Worm (Caenorhabditis elegans) whole organism, L1 larva: Measurements from ENCODE around the gene T09F3.7.

ENCODE experiments used
- C04F5.9 ChIP-seq: sonication (generic microtip); optimal IDR thresholded peaks from 2 replicates; lab custom pipeline; 2016; ENCODE audit warnings: missing genetic modification characterization, missing compliant biosample characterization
- ama-1 ChIP-seq: fragments of 150-350 bp; optimal IDR thresholded peaks from 2 replicates; lab custom pipeline; 2014
- blmp-1 ChIP-seq: fragments of 150-350 bp; optimal IDR thresholded peaks from 2 replicates; lab custom pipeline; 2014; ENCODE audit warnings: missing biosample characterization, missing genetic modification characterization
- ceh-8 ChIP-seq: fragments of 200-800 bp; sonication (Bioruptor generic); optimal IDR thresholded peaks from 2 replicates; lab custom pipeline; 2018; ENCODE audit warnings: mild to moderate bottlenecking, missing genetic modification characterization, moderate library complexity, missing compliant biosample characterization
- ceh-90 ChIP-seq: sonication (generic microtip); optimal IDR thresholded peaks from 2 replicates; lab custom pipeline; 2016; ENCODE audit warnings: missing genetic modification characterization, missing compliant biosample characterization
- dpl-1 ChIP-seq, 3 experiments: fragments of 150-350 bp in 2 of 3; sonication (generic microtip) in 1 of 3; optimal IDR thresholded peaks; 2 replicates each; lab custom pipeline; 2014 to 2017; ENCODE audit warnings: missing biosample characterization in 3 of 3, missing genetic modification characterization in 3 of 3, missing genetic modification reagents in 3 of 3
- dsc-1 ChIP-seq: sonication (generic microtip); optimal IDR thresholded peaks from 2 replicates; lab custom pipeline; 2016; ENCODE audit warnings: mild to moderate bottlenecking, missing genetic modification characterization, missing compliant biosample characterization
- efl-1 ChIP-seq, 4 experiments: fragments of 150-350 bp; optimal IDR thresholded peaks in 3 of 4; peaks in 1 of 4; 1 replicate in 1 of 4; 2 replicates in 3 of 4; lab custom pipeline; 2014; ENCODE audit warnings: missing biosample characterization in 2 of 4, missing genetic modification characterization in 2 of 4, missing genetic modification reagents in 2 of 4
- egl-13 ChIP-seq: sonication (generic microtip); optimal IDR thresholded peaks from 2 replicates; lab custom pipeline; 2016; ENCODE audit warnings: missing genotype, missing genetic modification reagents, missing genetic modification characterization, missing compliant biosample characterization
- egl-27 ChIP-seq, 2 experiments: fragments of 150-350 bp in 1 of 2; sonication (generic microtip); optimal IDR thresholded peaks; 3 replicates each; lab custom pipeline; 2017 to 2018; ENCODE audit warnings: missing biosample characterization in 2 of 2, missing genetic modification characterization in 2 of 2, missing genetic modification reagents in 2 of 2
- elt-2 ChIP-seq: sonication (generic microtip); optimal IDR thresholded peaks from 2 replicates; lab custom pipeline; 2016; ENCODE audit warnings: missing genetic modification characterization, mild to moderate bottlenecking, inconsistent platforms, missing compliant biosample characterization, missing genetic modification reagents
- elt-3 ChIP-seq, 6 experiments: fragments of 150-350 bp in 1 of 6; sonication (generic microtip); optimal IDR thresholded peaks; 2 replicates each; lab custom pipeline; 2017 to 2018; ENCODE audit warnings: missing biosample characterization in 6 of 6, missing genetic modification characterization in 6 of 6, inconsistent platforms in 1 of 6
- ets-5 ChIP-seq: fragments of 200-800 bp; sonication (Bioruptor generic); IDR thresholded peaks from 2 replicates; pipeline ENCODE4 v1.3.6; 2022; ENCODE audit warnings: missing genetic modification characterization, missing compliant biosample characterization
- hlh-17 ChIP-seq: fragments of 200-800 bp; sonication (Bioruptor generic); optimal IDR thresholded peaks from 2 replicates; lab custom pipeline; 2018; ENCODE audit warnings: missing genetic modification characterization, mild to moderate bottlenecking, missing compliant biosample characterization, moderate library complexity, borderline replicate concordance
- hlh-4 ChIP-seq: sonication (generic microtip); optimal IDR thresholded peaks from 2 replicates; lab custom pipeline; 2016; ENCODE audit warnings: mild to moderate bottlenecking, missing genetic modification characterization, missing compliant biosample characterization
- jun-1 ChIP-seq: fragments of 150-350 bp; optimal IDR thresholded peaks from 2 replicates; lab custom pipeline; 2014; ENCODE audit warnings: missing biosample characterization, missing genetic modification reagents, missing genetic modification characterization
- lin-14 ChIP-seq: fragments of 200-800 bp; sonication (Bioruptor generic); optimal IDR thresholded peaks from 2 replicates; lab custom pipeline; 2018; ENCODE audit warnings: mild to moderate bottlenecking, missing genetic modification characterization, moderate library complexity, missing compliant biosample characterization
- lin-35 ChIP-seq, 2 experiments: fragments of 150-350 bp; optimal IDR thresholded peaks; 2 replicates each; lab custom pipeline; 2014; ENCODE audit warnings: missing biosample characterization in 2 of 2, missing genetic modification characterization in 2 of 2, missing genetic modification reagents in 2 of 2
- lsy-2 ChIP-seq, 2 experiments: fragments of 150-350 bp; optimal IDR thresholded peaks; 2 replicates each; lab custom pipeline; 2014; ENCODE audit warnings: missing biosample characterization in 2 of 2, missing genetic modification characterization in 2 of 2
- mep-1 ChIP-seq: fragments of 150-350 bp; optimal IDR thresholded peaks from 2 replicates; lab custom pipeline; 2014; ENCODE audit warnings: missing biosample characterization, missing genetic modification characterization
- nhr-12 ChIP-seq: sonication (generic microtip); optimal IDR thresholded peaks from 2 replicates; lab custom pipeline; 2017; ENCODE audit warnings: missing biosample characterization, missing genetic modification characterization
- nhr-19 ChIP-seq: fragments of 200-800 bp; sonication (Bioruptor generic); conservative IDR thresholded peaks from 2 replicates; pipeline ENCODE4 v1.3.6; 2022; ENCODE audit warnings: missing genetic modification characterization, missing compliant biosample characterization
- nhr-20 ChIP-seq: sonication (generic microtip); optimal IDR thresholded peaks from 2 replicates; lab custom pipeline; 2016; ENCODE audit warnings: mild to moderate bottlenecking, missing genetic modification characterization, missing compliant biosample characterization
- nhr-237 ChIP-seq: fragments of 150-350 bp; optimal IDR thresholded peaks from 2 replicates; lab custom pipeline; 2014; ENCODE audit warnings: missing biosample characterization, missing genetic modification characterization
- nhr-28 ChIP-seq: fragments of 150-350 bp; optimal IDR thresholded peaks from 2 replicates; lab custom pipeline; 2014; ENCODE audit warnings: missing biosample characterization, missing genetic modification characterization
- nhr-47 ChIP-seq: sonication (generic microtip); optimal IDR thresholded peaks from 2 replicates; lab custom pipeline; 2016; ENCODE audit warnings: mild to moderate bottlenecking, missing genetic modification characterization, moderate library complexity, missing compliant biosample characterization
- nhr-84 ChIP-seq: sonication (generic microtip); optimal IDR thresholded peaks from 2 replicates; lab custom pipeline; 2017; ENCODE audit warnings: missing biosample characterization, missing genetic modification characterization
- nhr-90 ChIP-seq: sonication (generic microtip); optimal IDR thresholded peaks from 2 replicates; lab custom pipeline; 2016; ENCODE audit warnings: mild to moderate bottlenecking, missing genetic modification characterization, missing compliant biosample characterization; ENCODE audit not compliant: poor library complexity
- pag-3 ChIP-seq: sonication (generic microtip); optimal IDR thresholded peaks from 2 replicates; lab custom pipeline; 2017; ENCODE audit warnings: missing genetic modification characterization, mild to moderate bottlenecking, missing compliant biosample characterization, antibody characterized with exemption, borderline replicate concordance; ENCODE audit not compliant: insufficient read depth
- pax-3 ChIP-seq: fragments of 200-800 bp; sonication (Bioruptor generic); optimal IDR thresholded peaks from 2 replicates; lab custom pipeline; 2018; ENCODE audit warnings: mild to moderate bottlenecking, missing genetic modification characterization, moderate library complexity, missing compliant biosample characterization
- pqm-1 ChIP-seq: sonication (generic microtip); optimal IDR thresholded peaks from 3 replicates; lab custom pipeline; 2017; ENCODE audit warnings: missing biosample characterization, missing genetic modification characterization
- rnt-1 ChIP-seq: sonication (generic microtip); optimal IDR thresholded peaks from 2 replicates; lab custom pipeline; 2016; ENCODE audit warnings: mild to moderate bottlenecking, missing genetic modification characterization, moderate library complexity, missing compliant biosample characterization
- snu-23 ChIP-seq: sonication (generic microtip); optimal IDR thresholded peaks from 2 replicates; lab custom pipeline; 2016; ENCODE audit warnings: missing genetic modification characterization, missing compliant biosample characterization
- sox-4 ChIP-seq: sonication (generic microtip); optimal IDR thresholded peaks from 2 replicates; lab custom pipeline; 2016; ENCODE audit warnings: missing genetic modification characterization, missing compliant biosample characterization
- sptf-1 ChIP-seq: fragments of 150-350 bp; optimal IDR thresholded peaks from 2 replicates; lab custom pipeline; 2014; ENCODE audit warnings: missing biosample characterization, missing genetic modification characterization
- swsn-7 ChIP-seq: sonication (generic microtip); optimal IDR thresholded peaks from 2 replicates; lab custom pipeline; 2016; ENCODE audit warnings: missing genetic modification characterization, missing compliant biosample characterization
- tbx-2 ChIP-seq: sonication (generic microtip); optimal IDR thresholded peaks from 2 replicates; lab custom pipeline; 2016; ENCODE audit warnings: missing genetic modification characterization, missing compliant biosample characterization
- tlp-1 ChIP-seq: fragments of 150-350 bp; optimal IDR thresholded peaks from 2 replicates; lab custom pipeline; 2014; ENCODE audit warnings: missing biosample characterization, missing genetic modification characterization
- unc-130 ChIP-seq: fragments of 150-350 bp; optimal IDR thresholded peaks from 2 replicates; lab custom pipeline; 2017; ENCODE audit warnings: missing biosample characterization, missing genetic modification characterization, inconsistent platforms
- unc-30 ChIP-seq: sonication (generic microtip); optimal IDR thresholded peaks from 2 replicates; lab custom pipeline; 2017; ENCODE audit warnings: missing biosample characterization, missing genetic modification characterization
- unc-86 ChIP-seq: sonication (generic microtip); optimal IDR thresholded peaks from 2 replicates; lab custom pipeline; 2016; ENCODE audit warnings: missing genetic modification characterization, missing compliant biosample characterization
- unc-98 ChIP-seq: fragments of 200-800 bp; sonication (Bioruptor generic); IDR thresholded peaks from 2 replicates; pipeline ENCODE4 v1.3.6; 2022; ENCODE audit warnings: missing genetic modification characterization, missing compliant biosample characterization
- vab-15 ChIP-seq: sonication (generic microtip); optimal IDR thresholded peaks from 2 replicates; lab custom pipeline; 2017; ENCODE audit warnings: missing genotype, mild to moderate bottlenecking, missing genetic modification characterization, missing compliant biosample characterization
- ztf-11 ChIP-seq, 2 experiments: sonication (generic microtip); optimal IDR thresholded peaks; 2 replicates each; lab custom pipeline; 2016 to 2017; ENCODE audit warnings: missing genetic modification characterization in 2 of 2, missing biosample characterization in 1 of 2, missing compliant biosample characterization in 1 of 2

The T09F3.7 gene

ce11 chrII:10373016-10373415, 18.0 kb upstream of the T09F3.7 start:
- TF ChIP-seq elt-2 (tag; lab: Kevin White, UChicago): peak; percentile 8
- no peak for TF ChIP-seq unc-130 (tag; lab: Kevin White, UChicago)

DNA sequence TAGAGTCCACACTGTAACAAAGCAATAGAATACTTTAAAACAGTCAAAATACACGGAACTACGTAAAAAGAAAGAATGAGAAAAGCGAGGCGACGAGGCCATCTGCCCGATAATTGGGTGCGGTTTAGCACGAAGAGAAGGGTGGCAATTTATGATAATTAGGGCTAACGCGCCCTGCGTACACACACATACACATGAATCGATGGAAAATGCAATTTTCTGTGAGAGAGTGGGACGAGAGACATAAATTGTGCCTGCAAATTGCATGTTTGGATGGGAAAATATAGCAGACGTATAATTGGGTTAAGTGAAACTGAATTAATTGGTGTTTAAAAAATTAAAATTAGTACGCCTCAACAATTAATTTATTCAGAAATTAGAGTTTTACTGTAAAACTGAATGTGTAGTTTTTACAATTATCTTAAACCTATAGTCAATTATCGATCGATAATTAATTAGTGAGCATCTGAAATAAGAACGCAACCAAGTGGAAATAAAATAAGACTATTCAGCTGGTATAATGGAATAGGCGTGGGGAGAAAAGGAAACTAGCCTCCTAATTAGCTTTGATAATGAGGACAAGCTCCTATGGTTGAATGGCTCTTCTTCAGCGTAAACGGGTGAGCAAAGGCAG, 17.3 kb upstream of the T09F3.7 start:
- TF ChIP-seq lin-35 (GFP tag; optimal IDR thresholded peaks at IDR 0.05; lab: Kevin White, UChicago): no peak
- peak; percentile 68 for TF ChIP-seq lin-14 (GFP tag; lab: Kevin White, UChicago)
- peak; percentile 13 for TF ChIP-seq swsn-7 (tag; lab: Kevin White, UChicago)
- peak; percentile 10 for TF ChIP-seq snu-23 (GFP tag; lab: Kevin White, UChicago)
- peak in 1 of 2 experiments; percentile 9 for TF ChIP-seq lsy-2 (tag; optimal IDR thresholded peaks at IDR 0.05; lab: Kevin White, UChicago)
- TF ChIP-seq mep-1 (tag; lab: Kevin White, UChicago): peak; percentile 26
- TF ChIP-seq nhr-47: peak; percentile 13
- TF ChIP-seq hlh-4 (tag; lab: Kevin White, UChicago): no peak
- TF ChIP-seq ztf-11 (tag; optimal IDR thresholded peaks at IDR 0.05; lab: Kevin White, UChicago): peak in 1 of 2 experiments; percentile 15
- peak; percentile 9 for TF ChIP-seq dsc-1 (tag; lab: Kevin White, UChicago)
- TF ChIP-seq unc-98: no peak
- no peak for TF ChIP-seq hlh-17 (GFP tag; lab: Kevin White, UChicago)
- TF ChIP-seq blmp-1 (tag; lab: Kevin White, UChicago): peak; percentile 38
- TF ChIP-seq ceh-8 (GFP tag; lab: Kevin White, UChicago): peak; percentile 38

ce11 chrII:10374776-10375175, 16.2 kb upstream of the T09F3.7 start:
- no peak for TF ChIP-seq pqm-1 (tag; lab: Kevin White, UChicago)
- TF ChIP-seq nhr-12 (tag; lab: Kevin White, UChicago): no peak
- no peak for TF ChIP-seq egl-27 (tag; optimal IDR thresholded peaks at IDR 0.05; lab: Kevin White, UChicago)
- no peak for TF ChIP-seq nhr-28
- no peak for TF ChIP-seq unc-30 (tag; lab: Kevin White, UChicago)
- TF ChIP-seq egl-13 (tag; lab: Kevin White, UChicago): no peak
- no peak for TF ChIP-seq mep-1 (tag; lab: Kevin White, UChicago)
- no peak for TF ChIP-seq snu-23 (GFP tag; lab: Kevin White, UChicago)
- no peak for TF ChIP-seq ztf-11 (tag; optimal IDR thresholded peaks at IDR 0.05; lab: Kevin White, UChicago)
- no peak for TF ChIP-seq sox-4 (tag; lab: Kevin White, UChicago)
- no peak for TF ChIP-seq dpl-1 (GFP tag; optimal IDR thresholded peaks at IDR 0.05; lab: Kevin White, UChicago)
- TF ChIP-seq nhr-20: no peak
- no peak for TF ChIP-seq pax-3
- no peak for TF ChIP-seq nhr-84 (tag; lab: Kevin White, UChicago)
- TF ChIP-seq unc-98: no peak

DNA sequence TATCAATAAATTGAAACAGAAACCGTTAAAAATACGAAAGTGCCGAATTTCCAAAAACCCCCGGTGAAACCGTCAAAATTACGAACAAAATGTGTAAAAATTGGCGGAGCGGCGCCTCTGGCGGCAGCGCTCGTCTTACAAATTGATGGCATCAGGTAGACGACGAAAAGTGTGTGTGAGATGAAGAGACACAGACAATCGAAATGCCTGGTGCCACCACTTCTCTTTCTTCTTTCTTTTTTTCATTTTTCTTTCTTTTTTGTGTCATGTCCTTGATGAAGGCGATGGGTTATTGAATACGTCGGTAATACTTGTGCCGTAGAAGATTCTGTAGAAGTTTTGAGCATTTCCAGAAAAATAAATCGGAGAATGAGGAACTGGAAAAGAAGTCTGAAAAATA, 13.1 kb upstream of the T09F3.7 start:
- peak; percentile 33 for TF ChIP-seq rnt-1 (tag; lab: Kevin White, UChicago)
- 0 out of 2 replicates have a peak, but pooled peaks have one; percentile 5 for TF ChIP-seq nhr-19 (GFP tag; lab: Robert Waterston, UW)
- no peak for TF ChIP-seq nhr-84 (tag; lab: Kevin White, UChicago)
- TF ChIP-seq sptf-1 (tag; lab: Kevin White, UChicago): no peak
- TF ChIP-seq pag-3 (tag; lab: Kevin White, UChicago): peak; percentile 65
- TF ChIP-seq jun-1: no peak
- no peak for TF ChIP-seq nhr-90 (tag; lab: Kevin White, UChicago)
- no peak for TF ChIP-seq elt-3 (tag; optimal IDR thresholded peaks at IDR 0.05; lab: Kevin White, UChicago)
- no peak for TF ChIP-seq nhr-20
- no peak for TF ChIP-seq ceh-90 (tag; lab: Kevin White, UChicago)
- TF ChIP-seq vab-15 (tag; lab: Kevin White, UChicago): no peak
- no peak for TF ChIP-seq ets-5 (GFP tag; lab: Robert Waterston, UW)
- no peak for TF ChIP-seq nhr-237 (tag; lab: Kevin White, UChicago)
- TF ChIP-seq lin-14 (GFP tag; lab: Kevin White, UChicago): peak; percentile 40
- TF ChIP-seq blmp-1 (tag; lab: Kevin White, UChicago): peak; percentile 78
- no peak for TF ChIP-seq efl-1 (optimal IDR thresholded peaks at IDR 0.05; lab: Kevin White, UChicago)
- TF ChIP-seq efl-1 (GFP tag; optimal IDR thresholded peaks at IDR 0.05 in 1 of 2; lab: Kevin White, UChicago): peak in 1 of 2 experiments; percentile 71
- TF ChIP-seq tlp-1 (tag; lab: Kevin White, UChicago): no peak
- no peak for TF ChIP-seq ama-1 (lab: Kevin White, UChicago)
- TF ChIP-seq snu-23 (GFP tag; lab: Kevin White, UChicago): peak; percentile 28
- TF ChIP-seq tbx-2 (tag; lab: Kevin White, UChicago): no peak
- no peak for TF ChIP-seq hlh-17 (GFP tag; lab: Kevin White, UChicago)
- TF ChIP-seq C04F5.9: no peak
- TF ChIP-seq unc-86 (tag; lab: Kevin White, UChicago): no peak
- TF ChIP-seq pqm-1 (tag; lab: Kevin White, UChicago): no peak
